Worm (Caenorhabditis elegans): ENCODE measurements around the gene gur-3.

The gur-3 gene

ce11 chrX:10353857-10354256, 52.2 kb downstream of the gur-3 start:
- no peak for TF ChIP-seq nhr-25 (tag; optimal IDR thresholded peaks at IDR 0.05)
- no peak for TF ChIP-seq lin-15B (tag; optimal IDR thresholded peaks at IDR 0.05)
- TF ChIP-seq nhr-12 (tag; optimal IDR thresholded peaks at IDR 0.05): no peak
- no peak for TF ChIP-seq ceh-9 (tag; optimal IDR thresholded peaks at IDR 0.05)
- TF ChIP-seq snpc-4 (tag; optimal IDR thresholded peaks at IDR 0.05): no peak
- TF ChIP-seq nhr-76 (tag; optimal IDR thresholded peaks at IDR 0.05): no peak
- no peak for TF ChIP-seq elt-1 (tag; optimal IDR thresholded peaks at IDR 0.05)
- TF ChIP-seq nfya-1 (tag; optimal IDR thresholded peaks at IDR 0.05; ENCODE audit: insufficient read depth): no peak
- TF ChIP-seq ama-1 (optimal IDR thresholded peaks at IDR 0.05): no peak
- TF ChIP-seq sea-2 (GFP tag; optimal IDR thresholded peaks at IDR 0.05): no peak
- TF ChIP-seq nhr-43 (tag; optimal IDR thresholded peaks at IDR 0.05; ENCODE audit: poor library complexity, severe bottlenecking): no peak
- TF ChIP-seq tbx-2 (tag; optimal IDR thresholded peaks at IDR 0.05): no peak
- TF ChIP-seq fos-1 (tag; optimal IDR thresholded peaks at IDR 0.05): no peak
- no peak for TF ChIP-seq nhr-23 (tag; optimal IDR thresholded peaks at IDR 0.05)
- TF ChIP-seq ceh-82 (tag; optimal IDR thresholded peaks at IDR 0.05): no peak
- no peak for TF ChIP-seq ztf-11 (tag; optimal IDR thresholded peaks at IDR 0.05)

Measured in whole organism, L3 larva.